Worm (Caenorhabditis elegans): ENCODE data around the gene nspg-7.1.

nspg-7.1 gene

DNA sequence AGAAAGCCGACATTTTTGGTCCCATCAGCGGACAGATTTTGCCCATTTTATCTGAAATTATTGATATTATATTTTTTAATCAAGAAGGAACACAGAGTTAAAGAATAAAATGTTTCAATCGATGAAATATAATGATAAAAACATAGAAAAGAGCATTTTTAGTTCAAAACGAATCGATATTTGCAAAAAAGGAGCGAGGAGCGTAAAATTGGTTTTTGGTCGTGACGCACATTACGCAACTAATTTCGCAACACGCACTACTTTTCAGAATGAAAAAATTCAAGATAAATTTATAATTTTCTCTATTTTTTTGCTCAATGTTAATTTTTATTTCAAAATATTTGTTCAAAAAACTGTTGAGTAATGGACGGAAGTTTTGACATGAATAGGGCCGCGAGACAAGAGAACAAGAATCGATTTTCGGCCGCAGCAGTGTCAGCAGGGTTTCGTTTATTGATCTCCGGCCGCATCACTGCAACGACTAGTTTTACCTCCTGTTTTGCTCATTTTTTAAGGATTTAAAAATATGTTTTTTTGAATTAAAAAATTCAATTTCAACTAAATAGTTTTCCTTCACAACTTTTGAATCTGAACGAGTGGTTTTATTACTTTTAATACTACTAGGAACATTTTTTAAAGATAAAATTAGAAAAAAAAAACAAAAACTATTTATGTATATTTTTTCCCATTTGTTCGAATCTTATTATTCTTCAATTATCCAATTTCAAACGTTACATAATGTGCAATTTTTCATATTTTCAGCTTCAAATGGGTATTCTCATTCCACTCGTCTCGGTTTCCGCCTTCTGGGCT, 9.4 kb downstream of the nspg-7.1 start, which contains the start of the genes F49C12.12 and vha-17:
F49C12.12 (minus strand) TSS at position 51 of the 813 bp plus-strand sequence.
vha-17 (plus strand) TSS at position 763 of the 813 bp plus-strand sequence.
- peak; percentile 79 for TF ChIP-seq hlh-11 (tag; optimal IDR thresholded peaks at IDR 0.05)
- no peak for TF ChIP-seq nhr-6 (tag; optimal IDR thresholded peaks at IDR 0.05)
- TF ChIP-seq D1046.2 (GFP tag; IDR thresholded peaks at IDR 0.05), result no peak
- TF ChIP-seq hlh-30 (tag; optimal IDR thresholded peaks at IDR 0.05; ENCODE audit: insufficient read depth), result peak; percentile 66
- peak; percentile 74 for TF ChIP-seq nhr-77 (tag; optimal IDR thresholded peaks at IDR 0.05)
- TF ChIP-seq Y75B8A.6 (GFP tag; IDR thresholded peaks at IDR 0.05), result no peak
- peak; percentile 43 for TF ChIP-seq mep-1 (tag; optimal IDR thresholded peaks at IDR 0.05)
- TF ChIP-seq ceh-28 (tag; optimal IDR thresholded peaks at IDR 0.05), result peak; percentile 6
- TF ChIP-seq dmd-6 (GFP tag; IDR thresholded peaks at IDR 0.05), result peak; percentile 51
- TF ChIP-seq tra-1 (GFP tag; IDR thresholded peaks at IDR 0.05), result no peak
- peak; percentile 26; the same call in 1 of the 2 replicates for TF ChIP-seq lin-38 (GFP tag; IDR thresholded peaks at IDR 0.05)
- TF ChIP-seq daf-16 (GFP tag; optimal IDR thresholded peaks at IDR 0.05), result no peak
- TF ChIP-seq daf-16 (tag; optimal IDR thresholded peaks at IDR 0.05), result peak; percentile 55
- peak; percentile 33 for TF ChIP-seq pqm-1 (tag; optimal IDR thresholded peaks at IDR 0.05)
- no peak for TF ChIP-seq nhr-10 (tag; optimal IDR thresholded peaks at IDR 0.05)
- TF ChIP-seq snpc-1.2 (GFP tag; IDR thresholded peaks at IDR 0.05), result no peak
- peak; percentile 42 for TF ChIP-seq dve-1 (tag; optimal IDR thresholded peaks at IDR 0.05; ENCODE audit: insufficient read depth)
- peak in 1 of 2 experiments; percentile 56 for TF ChIP-seq lsy-2 (tag; optimal IDR thresholded peaks at IDR 0.05)
- peak; percentile 70 for TF ChIP-seq T20F7.1 (GFP tag; optimal IDR thresholded peaks at IDR 0.05)
- TF ChIP-seq nhr-28 (tag; optimal IDR thresholded peaks at IDR 0.05), result peak; percentile 19
- peak; percentile 7 for TF ChIP-seq dpl-1 (GFP tag; optimal IDR thresholded peaks at IDR 0.05)

DNA sequence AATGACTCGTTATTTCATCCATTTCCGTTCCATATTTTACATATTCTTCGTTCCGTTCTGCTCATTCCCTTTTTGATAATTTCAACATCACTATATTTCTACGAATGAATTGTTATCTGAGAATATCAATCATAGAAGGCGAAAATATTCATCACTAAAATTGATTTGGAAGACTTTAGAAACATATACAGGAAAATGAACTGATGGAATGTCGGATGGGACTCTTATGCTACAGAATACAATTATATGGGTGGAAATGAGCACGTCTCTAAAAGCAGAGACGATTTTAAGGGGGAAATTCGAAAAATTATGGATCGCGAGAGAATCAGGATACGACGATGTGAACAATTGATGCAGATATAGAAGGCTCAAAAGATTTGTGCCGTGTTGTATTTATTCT, 10.6 kb downstream of the nspg-7.1 start:
- TF ChIP-seq arid-1 (GFP tag; conservative IDR thresholded peaks at IDR 0.05), result 0 out of 2 replicates have a peak, but pooled peaks have one; percentile 41
- 0 out of 2 replicates have a peak, but pooled peaks have one; percentile 30 for TF ChIP-seq Y48G9A.11 (GFP tag; IDR thresholded peaks at IDR 0.05)
- TF ChIP-seq gei-8 (GFP tag; optimal IDR thresholded peaks at IDR 0.05), result peak; percentile 30
- TF ChIP-seq ama-1 (optimal IDR thresholded peaks at IDR 0.05), result peak; percentile 31
- no peak for TF ChIP-seq spr-3 (GFP tag; optimal IDR thresholded peaks at IDR 0.05)
- no peak for TF ChIP-seq duxl-1 (tag; optimal IDR thresholded peaks at IDR 0.05; ENCODE audit: poor library complexity)
- TF ChIP-seq Y75B8A.6 (GFP tag; IDR thresholded peaks at IDR 0.05), result no peak
- no peak for TF ChIP-seq daf-16 (GFP tag; optimal IDR thresholded peaks at IDR 0.05)
- TF ChIP-seq daf-16 (tag; optimal IDR thresholded peaks at IDR 0.05), result peak; percentile 18
- 0 out of 2 replicates have a peak, but pooled peaks have one; percentile 40 for TF ChIP-seq Y105C5A.15 (GFP tag; IDR thresholded peaks at IDR 0.05)
- TF ChIP-seq unc-62 (GFP tag; optimal IDR thresholded peaks at IDR 0.05 in 1 of 2), result peak in 1 of 2 experiments; percentile 51
- TF ChIP-seq unc-62 (tag; optimal IDR thresholded peaks at IDR 0.05), result no peak

DNA sequence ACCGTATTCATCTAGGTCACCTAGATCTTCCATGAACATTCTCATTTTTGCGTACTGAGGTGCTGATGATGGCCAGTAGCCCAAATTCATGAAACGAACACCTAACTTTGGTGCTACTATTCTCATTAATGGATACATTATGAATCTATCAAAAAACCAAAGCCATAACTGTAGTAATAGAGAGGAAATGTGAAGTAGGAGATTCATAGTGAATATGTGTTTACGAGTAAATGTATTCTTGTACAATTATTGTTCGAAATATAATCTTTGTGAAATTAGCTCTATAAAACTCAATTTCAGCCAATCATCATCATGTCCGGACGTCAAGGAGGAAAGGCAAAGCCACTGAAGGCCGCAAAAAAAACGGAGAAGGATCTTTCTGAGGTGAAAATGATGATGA, 11.6 kb downstream of the nspg-7.1 start, which contains the start of the genes F49C12.11 and nemt-1:
F49C12.11 (plus strand) TSS at position 301 of the 400 bp plus-strand sequence.
nemt-1 (minus strand) TSS at position 360 of the 400 bp plus-strand sequence.
- TF ChIP-seq hlh-11 (tag; optimal IDR thresholded peaks at IDR 0.05) (no peak), unc-39 (tag; optimal IDR thresholded peaks at IDR 0.05) (no peak), zfp-3 (GFP tag; conservative IDR thresholded peaks at IDR 0.05) (no peak), fkh-10 (GFP tag; optimal IDR thresholded peaks at IDR 0.05) (no peak), mdt-29 (GFP tag; IDR thresholded peaks at IDR 0.05) (no peak), nhr-237 (tag; optimal IDR thresholded peaks at IDR 0.05) (no peak), ztf-11 (tag; optimal IDR thresholded peaks at IDR 0.05) (no peak), F10B5.3 (tag; optimal IDR thresholded peaks at IDR 0.05) (no peak), lsy-2 (tag; optimal IDR thresholded peaks at IDR 0.05) (no peak), pha-4 (GFP tag; IDR thresholded peaks at IDR 0.05) (no peak), pha-4 (tag; optimal IDR thresholded peaks at IDR 0.05) (no peak), ceh-82 (tag; optimal IDR thresholded peaks at IDR 0.05) (no peak), ctbp-1 (GFP tag; IDR thresholded peaks at IDR 0.05) (no peak), ceh-32 (tag; optimal IDR thresholded peaks at IDR 0.05; ENCODE audit: poor library complexity) (no peak), snpc-4 (tag; optimal IDR thresholded peaks at IDR 0.05) (no peak), set-16 (GFP tag; IDR thresholded peaks at IDR 0.05) (no peak), lin-29 (GFP tag; IDR thresholded peaks at IDR 0.05) (no peak), zfp-2 (tag; optimal IDR thresholded peaks at IDR 0.05) (no peak), mep-1 (tag; optimal IDR thresholded peaks at IDR 0.05) (no peak)
